Fruit fly (Drosophila melanogaster): Measurements from ENCODE around the gene Nmnat.

The Nmnat gene

dm6 chr3R:24965403-24965802 lies 20.4 kb downstream of the Nmnat start:
- peak; percentile 28 for TF ChIP-seq sens (GFP tag)
- no peak for TF ChIP-seq CG14441 (GFP tag; IDR thresholded peaks at IDR 0.05)

- no peak for TF ChIP-seq sna (GFP tag; IDR thresholded peaks at IDR 0.05; ENCODE audit: partially characterized antibody)
- TF ChIP-seq D19A (tag; optimal IDR thresholded peaks at IDR 0.05): peak; percentile 12
These were observed 21.5 kb downstream of the Nmnat start for dm6 chr3R:24966578-24966977.

dm6 chr3R:24968015-24968414 lies 23.0 kb downstream of the Nmnat start:
- TF ChIP-seq jumu (GFP tag; optimal IDR thresholded peaks at IDR 0.05) (no peak), Blimp-1 (GFP tag; optimal IDR thresholded peaks at IDR 0.05) (peak; percentile 96), usp (GFP tag; optimal IDR thresholded peaks at IDR 0.05) (no peak)

- TF ChIP-seq NC2α (GFP tag; optimal IDR thresholded peaks at IDR 0.05) (no peak), CG4360 (GFP tag; IDR thresholded peaks at IDR 0.05) (no peak), CG42726 (GFP tag; IDR thresholded peaks at IDR 0.05; ENCODE audit: partially characterized antibody) (no peak), CG8924 (tag; optimal IDR thresholded peaks at IDR 0.05) (no peak), GATAe (GFP tag; conservative IDR thresholded peaks at IDR 0.05) (no peak), CG14667 (GFP tag; IDR thresholded peaks at IDR 0.05) (no peak), CG15696 (tag; optimal IDR thresholded peaks at IDR 0.05) (no peak), CG16863 (GFP tag; optimal IDR thresholded peaks at IDR 0.05) (no peak), CG13296 (GFP tag; optimal IDR thresholded peaks at IDR 0.05) (no peak), CHES-1-like (GFP tag; optimal IDR thresholded peaks at IDR 0.05) (no peak), CG8281 (tag; optimal IDR thresholded peaks at IDR 0.05) (no peak), CG3407 (GFP tag; optimal IDR thresholded peaks at IDR 0.05) (no peak), CG13624 (GFP tag; optimal IDR thresholded peaks at IDR 0.05) (no peak), unpg (GFP tag; optimal IDR thresholded peaks at IDR 0.05) (no peak), lab (GFP tag; optimal IDR thresholded peaks at IDR 0.05) (no peak), CG10209 (GFP tag; optimal IDR thresholded peaks at IDR 0.05) (no peak), Dbx (GFP tag; IDR thresholded peaks at IDR 0.05) (no peak)
These were observed 23.9 kb downstream of the Nmnat start for dm6 chr3R:24968888-24969287.

dm6 chr3R:24970323-24971067 lies 25.5 kb downstream of the Nmnat start:
- TF ChIP-seq gfzf (GFP tag; optimal IDR thresholded peaks at IDR 0.05) (no peak), Ets65A (GFP tag) (peak; percentile 73), bsh (GFP tag; optimal IDR thresholded peaks at IDR 0.05) (peak in 1 of 2 experiments; percentile 56)

dm6 chr3R:24974762-24975432 lies 29.9 kb downstream of the Nmnat start:
- peak; percentile 13 for TF ChIP-seq CG10979 (tag; optimal IDR thresholded peaks at IDR 0.05)
- peak; percentile 36 for TF ChIP-seq D19A (tag; optimal IDR thresholded peaks at IDR 0.05)
- TF ChIP-seq nom (GFP tag; optimal IDR thresholded peaks at IDR 0.05): peak; percentile 73
- no peak for TF ChIP-seq CG8290 (GFP tag; optimal IDR thresholded peaks at IDR 0.05)
- TF ChIP-seq CG8290 (tag; optimal IDR thresholded peaks at IDR 0.05): no peak
- peak in 1 of 2 experiments; percentile 92 for TF ChIP-seq bsh (GFP tag; optimal IDR thresholded peaks at IDR 0.05)
- peak; percentile 10 for TF ChIP-seq nmo (GFP tag; optimal IDR thresholded peaks at IDR 0.05)
- peak; percentile 91 for TF ChIP-seq Drgx (GFP tag; IDR thresholded peaks at IDR 0.05)
- no peak for TF ChIP-seq CG11456 (GFP tag; IDR thresholded peaks at IDR 0.05)
